ENCODE assay signal across 4 worm cellular contexts in the genomic region with DNA sequence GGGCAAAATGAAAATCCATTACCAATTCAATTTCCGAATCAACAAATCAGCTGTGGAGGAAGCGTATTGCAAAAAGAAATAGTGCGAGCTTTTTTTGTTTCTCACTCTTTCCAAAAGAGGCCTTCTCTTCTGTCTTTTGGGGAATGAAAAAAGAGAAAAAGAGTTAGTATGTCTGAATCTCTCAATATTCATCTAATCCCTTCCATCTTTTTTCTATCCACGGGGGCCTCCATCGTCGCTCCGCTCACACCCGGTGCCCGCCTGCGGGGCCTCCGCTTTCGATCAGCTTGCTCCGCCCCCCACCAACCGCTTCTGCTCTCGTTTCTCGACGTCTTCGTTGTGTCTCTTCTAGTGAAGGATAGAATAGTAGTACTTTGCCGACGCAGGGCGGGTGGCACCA.
TF ChIP-seq lines count a peak whose summit lies in the region.

No protein-coding gene starts in this region.

TF ChIP-seq in whole organism, L1 larva, 84 proteins besides CTCF, POLR2A, EP300 and RAD21 (continued from another document and continues in another):
- TF ChIP-seq ceh-8 (GFP tag; optimal IDR thresholded peaks at IDR 0.05; lab: Kevin White, UChicago) (no peak), sup-37 (GFP tag; optimal IDR thresholded peaks at IDR 0.05; lab: Kevin White, UChicago) (no peak), unc-98 (GFP tag; IDR thresholded peaks at IDR 0.05; lab: Robert Waterston, UW) (no peak), swsn-7 (tag; optimal IDR thresholded peaks at IDR 0.05; lab: Kevin White, UChicago) (peak; percentile 47), vab-15 (tag; optimal IDR thresholded peaks at IDR 0.05; lab: Kevin White, UChicago) (no peak), alr-1 (tag; optimal IDR thresholded peaks at IDR 0.05; lab: Kevin White, UChicago; ENCODE audit: borderline replicate concordance) (no peak), pag-3 (tag; optimal IDR thresholded peaks at IDR 0.05; lab: Kevin White, UChicago; ENCODE audit: borderline replicate concordance, insufficient read depth) (no peak), jun-1 (tag; optimal IDR thresholded peaks at IDR 0.05; lab: Kevin White, UChicago) (no peak), snpc-4 (tag; optimal IDR thresholded peaks at IDR 0.05; lab: Kevin White, UChicago) (no peak), aly-2 (tag; optimal IDR thresholded peaks at IDR 0.05; lab: Kevin White, UChicago) (no peak), nhr-237 (tag; optimal IDR thresholded peaks at IDR 0.05; lab: Kevin White, UChicago) (no peak), lin-15B (tag; optimal IDR thresholded peaks at IDR 0.05; lab: Kevin White, UChicago) (no peak), aha-1 (tag; optimal IDR thresholded peaks at IDR 0.05; lab: Kevin White, UChicago) (no peak), nhr-85 (tag; lab: Kevin White, UChicago) (no peak), hlh-4 (tag; optimal IDR thresholded peaks at IDR 0.05; lab: Kevin White, UChicago) (no peak), F16B12.6 (tag; optimal IDR thresholded peaks at IDR 0.05; lab: Kevin White, UChicago) (no peak), tbx-2 (tag; optimal IDR thresholded peaks at IDR 0.05; lab: Kevin White, UChicago) (peak; percentile 20), hlh-17 (GFP tag; optimal IDR thresholded peaks at IDR 0.05; lab: Kevin White, UChicago; ENCODE audit: borderline replicate concordance) (no peak), fos-1 (tag; optimal IDR thresholded peaks at IDR 0.05; lab: Kevin White, UChicago) (no peak), fkh-8 (tag; optimal IDR thresholded peaks at IDR 0.05; lab: Kevin White, UChicago) (peak; percentile 66), ama-1 (optimal IDR thresholded peaks at IDR 0.05; lab: Kevin White, UChicago) (no peak), nhr-90 (tag; optimal IDR thresholded peaks at IDR 0.05; lab: Kevin White, UChicago; ENCODE audit: poor library complexity) (no peak), fkh-10 (GFP tag; optimal IDR thresholded peaks at IDR 0.05; lab: Kevin White, UChicago) (peak; percentile 31), rnt-1 (tag; optimal IDR thresholded peaks at IDR 0.05; lab: Kevin White, UChicago) (no peak), mdl-1 (tag; optimal IDR thresholded peaks at IDR 0.05; lab: Kevin White, UChicago) (no peak), ceh-88 (GFP tag; IDR thresholded peaks at IDR 0.05; lab: Robert Waterston, UW) (no peak), isw-1 (GFP tag; IDR thresholded peaks at IDR 0.05; lab: Robert Waterston, UW) (peak; percentile 20; the same call in 1 of the 2 replicates), nhr-20 (tag; optimal IDR thresholded peaks at IDR 0.05; lab: Kevin White, UChicago) (no peak), nhr-47 (tag; optimal IDR thresholded peaks at IDR 0.05; lab: Kevin White, UChicago) (peak; percentile 40), xbp-1 (tag; optimal IDR thresholded peaks at IDR 0.05; lab: Kevin White, UChicago) (peak; percentile 26), snu-23 (GFP tag; optimal IDR thresholded peaks at IDR 0.05; lab: Kevin White, UChicago) (peak; percentile 34), lin-13 (GFP tag; optimal IDR thresholded peaks at IDR 0.05; lab: Kevin White, UChicago) (no peak)

TF ChIP-seq in whole organism, L2 larva, 48 proteins besides CTCF, POLR2A, EP300 and RAD21 (continued from another document):
- TF ChIP-seq ZK546.5 (tag; optimal IDR thresholded peaks at IDR 0.05; lab: Kevin White, UChicago), result no peak
- no peak for TF ChIP-seq nhr-11 (tag; optimal IDR thresholded peaks at IDR 0.05; lab: Kevin White, UChicago)
- no peak for TF ChIP-seq nhr-10 (tag; optimal IDR thresholded peaks at IDR 0.05; lab: Kevin White, UChicago)
- no peak for TF ChIP-seq ceh-16 (tag; optimal IDR thresholded peaks at IDR 0.05; lab: Kevin White, UChicago)
- no peak for TF ChIP-seq R02D3.7 (tag; optimal IDR thresholded peaks at IDR 0.05; lab: Kevin White, UChicago)
- no peak for TF ChIP-seq sma-3 (GFP tag; optimal IDR thresholded peaks at IDR 0.05; lab: Kevin White, UChicago)
- TF ChIP-seq lin-13 (GFP tag; optimal IDR thresholded peaks at IDR 0.05; lab: Kevin White, UChicago), result no peak
- no peak for TF ChIP-seq nhr-237 (tag; optimal IDR thresholded peaks at IDR 0.05; lab: Kevin White, UChicago)
- TF ChIP-seq unc-55 (GFP tag; optimal IDR thresholded peaks at IDR 0.05; lab: Kevin White, UChicago), result peak; percentile 73
- TF ChIP-seq nhr-23 (tag; optimal IDR thresholded peaks at IDR 0.05; lab: Kevin White, UChicago), result no peak
- no peak for TF ChIP-seq nhr-12 (tag; optimal IDR thresholded peaks at IDR 0.05; lab: Kevin White, UChicago)
- no peak for TF ChIP-seq gmeb-1 (tag; optimal IDR thresholded peaks at IDR 0.05; lab: Kevin White, UChicago)
- TF ChIP-seq alr-1 (tag; optimal IDR thresholded peaks at IDR 0.05; lab: Kevin White, UChicago), result no peak
- no peak for TF ChIP-seq sma-9 (GFP tag; optimal IDR thresholded peaks at IDR 0.05; lab: Kevin White, UChicago)
- no peak for TF ChIP-seq sma-9 (tag; optimal IDR thresholded peaks at IDR 0.05; lab: Kevin White, UChicago)
- no peak for TF ChIP-seq snpc-4 (tag; optimal IDR thresholded peaks at IDR 0.05; lab: Kevin White, UChicago)
- no peak for TF ChIP-seq nhr-21 (tag; optimal IDR thresholded peaks at IDR 0.05; lab: Kevin White, UChicago)
- TF ChIP-seq blmp-1 (tag; optimal IDR thresholded peaks at IDR 0.05; lab: Kevin White, UChicago; ENCODE audit: insufficient read depth), result no peak
- TF ChIP-seq mdl-1 (tag; optimal IDR thresholded peaks at IDR 0.05; lab: Kevin White, UChicago), result peak in 1 of 2 experiments; percentile 44
- TF ChIP-seq lsy-2 (tag; optimal IDR thresholded peaks at IDR 0.05; lab: Kevin White, UChicago), result peak in 1 of 2 experiments; percentile 24
- no peak for TF ChIP-seq mab-5 (tag; optimal IDR thresholded peaks at IDR 0.05; lab: Kevin White, UChicago)
- TF ChIP-seq skn-1 (tag; optimal IDR thresholded peaks at IDR 0.05; lab: Kevin White, UChicago), result no peak
- TF ChIP-seq ztf-11 (tag; optimal IDR thresholded peaks at IDR 0.05; lab: Kevin White, UChicago), result no peak

TF ChIP-seq in whole organism, L3 larva, 47 proteins besides CTCF, POLR2A, EP300 and RAD21 (continued from another document):
- no peak for TF ChIP-seq nhr-67 (tag; optimal IDR thresholded peaks at IDR 0.05; lab: Kevin White, UChicago)
- TF ChIP-seq jun-1 (tag; optimal IDR thresholded peaks at IDR 0.05; lab: Kevin White, UChicago), result no peak
- no peak for TF ChIP-seq unc-62 (GFP tag; optimal IDR thresholded peaks at IDR 0.05; lab: Kevin White, UChicago)
- no peak for TF ChIP-seq ztf-4 (tag; optimal IDR thresholded peaks at IDR 0.05; lab: Kevin White, UChicago)
- no peak for TF ChIP-seq nhr-76 (tag; optimal IDR thresholded peaks at IDR 0.05; lab: Kevin White, UChicago)
- no peak for TF ChIP-seq unc-39 (tag; optimal IDR thresholded peaks at IDR 0.05; lab: Kevin White, UChicago)
- no peak for TF ChIP-seq pha-4 (tag; optimal IDR thresholded peaks at IDR 0.05; lab: Kevin White, UChicago)
- TF ChIP-seq nhr-12 (tag; optimal IDR thresholded peaks at IDR 0.05; lab: Kevin White, UChicago), result no peak
- peak; percentile 52 for TF ChIP-seq fkh-10 (GFP tag; optimal IDR thresholded peaks at IDR 0.05; lab: Kevin White, UChicago)
- peak; percentile 51 for TF ChIP-seq nfya-1 (tag; optimal IDR thresholded peaks at IDR 0.05; lab: Kevin White, UChicago; ENCODE audit: insufficient read depth)
- TF ChIP-seq ama-1 (optimal IDR thresholded peaks at IDR 0.05; lab: Kevin White, UChicago), result no peak
- TF ChIP-seq pqm-1 (tag; optimal IDR thresholded peaks at IDR 0.05; lab: Kevin White, UChicago), result no peak
- TF ChIP-seq elt-3 (tag; optimal IDR thresholded peaks at IDR 0.05; lab: Kevin White, UChicago), result no peak
- TF ChIP-seq ceh-16 (tag; optimal IDR thresholded peaks at IDR 0.05; lab: Kevin White, UChicago), result no peak
- peak; percentile 21 for TF ChIP-seq snpc-4 (tag; optimal IDR thresholded peaks at IDR 0.05; lab: Kevin White, UChicago)
- no peak for TF ChIP-seq mdl-1 (tag; optimal IDR thresholded peaks at IDR 0.05; lab: Kevin White, UChicago)
- no peak for TF ChIP-seq ztf-11 (tag; optimal IDR thresholded peaks at IDR 0.05; lab: Kevin White, UChicago)
- no peak for TF ChIP-seq nhr-28 (tag; optimal IDR thresholded peaks at IDR 0.05; lab: Kevin White, UChicago)
- no peak for TF ChIP-seq tbx-2 (tag; optimal IDR thresholded peaks at IDR 0.05; lab: Kevin White, UChicago)
- TF ChIP-seq egl-27 (tag; optimal IDR thresholded peaks at IDR 0.05; lab: Kevin White, UChicago), result no peak
- no peak for TF ChIP-seq sea-2 (GFP tag; optimal IDR thresholded peaks at IDR 0.05; lab: Kevin White, UChicago)
- TF ChIP-seq nhr-77 (tag; optimal IDR thresholded peaks at IDR 0.05; lab: Kevin White, UChicago), result no peak
- no peak for TF ChIP-seq skn-1 (tag; optimal IDR thresholded peaks at IDR 0.05; lab: Kevin White, UChicago)
TF ChIP-seq in whole organism, L3 larva: peak in this region for 5.

TF ChIP-seq in whole organism, L4 larva, 104 proteins besides CTCF, POLR2A, EP300 and RAD21 (continued from another document and continues in another):
- TF ChIP-seq egl-27 (tag; optimal IDR thresholded peaks at IDR 0.05; lab: Kevin White, UChicago), result no peak
- TF ChIP-seq nhr-111 (GFP tag; optimal IDR thresholded peaks at IDR 0.05; lab: Kevin White, UChicago), result no peak
- no peak for TF ChIP-seq attf-4 (tag; optimal IDR thresholded peaks at IDR 0.05; lab: Kevin White, UChicago)
- TF ChIP-seq F26F4.8 (GFP tag; conservative IDR thresholded peaks at IDR 0.05; lab: Robert Waterston, UW), result no peak
- TF ChIP-seq ceh-28 (tag; optimal IDR thresholded peaks at IDR 0.05; lab: Kevin White, UChicago), result no peak
- TF ChIP-seq duxl-1 (tag; optimal IDR thresholded peaks at IDR 0.05; lab: Kevin White, UChicago; ENCODE audit: poor library complexity), result no peak
- no peak for TF ChIP-seq mxl-2 (GFP tag; conservative IDR thresholded peaks at IDR 0.05; lab: Robert Waterston, UW)
- peak; percentile 36 for TF ChIP-seq rbr-2 (tag; optimal IDR thresholded peaks at IDR 0.05; lab: Kevin White, UChicago)
- no peak for TF ChIP-seq pha-4 (GFP tag; IDR thresholded peaks at IDR 0.05; lab: Robert Waterston, UW)
- TF ChIP-seq pha-4 (tag; optimal IDR thresholded peaks at IDR 0.05; lab: Kevin White, UChicago), result no peak
- no peak for TF ChIP-seq aly-2 (tag; optimal IDR thresholded peaks at IDR 0.05; lab: Kevin White, UChicago)
- no peak for TF ChIP-seq madf-5 (GFP tag; IDR thresholded peaks at IDR 0.05; lab: Robert Waterston, UW)
- TF ChIP-seq hlh-30 (tag; optimal IDR thresholded peaks at IDR 0.05; lab: Kevin White, UChicago; ENCODE audit: insufficient read depth), result no peak
- no peak for TF ChIP-seq nhr-10 (tag; optimal IDR thresholded peaks at IDR 0.05; lab: Kevin White, UChicago)
- TF ChIP-seq lin-13 (GFP tag; optimal IDR thresholded peaks at IDR 0.05; lab: Kevin White, UChicago), result no peak
- no peak for TF ChIP-seq ces-1 (GFP tag; optimal IDR thresholded peaks at IDR 0.05; lab: Kevin White, UChicago)
- TF ChIP-seq mes-2 (tag; optimal IDR thresholded peaks at IDR 0.05; lab: Kevin White, UChicago; ENCODE audit: poor library complexity, severe bottlenecking), result peak; percentile 20
- TF ChIP-seq tra-1 (GFP tag; IDR thresholded peaks at IDR 0.05; lab: Robert Waterston, UW), result no peak
- no peak for TF ChIP-seq zfp-2 (tag; optimal IDR thresholded peaks at IDR 0.05; lab: Kevin White, UChicago)
- no peak for TF ChIP-seq lin-15B (tag; optimal IDR thresholded peaks at IDR 0.05; lab: Kevin White, UChicago)
- no peak for TF ChIP-seq lin-29 (GFP tag; IDR thresholded peaks at IDR 0.05; lab: Robert Waterston, UW)
- no peak for TF ChIP-seq spr-1 (tag; optimal IDR thresholded peaks at IDR 0.05; lab: Kevin White, UChicago)
- TF ChIP-seq nhr-11 (tag; optimal IDR thresholded peaks at IDR 0.05; lab: Kevin White, UChicago), result no peak
- no peak for TF ChIP-seq ceh-82 (tag; optimal IDR thresholded peaks at IDR 0.05; lab: Kevin White, UChicago)
- peak; percentile 67; the same call in 1 of the 2 replicates for TF ChIP-seq egl-43 (GFP tag; IDR thresholded peaks at IDR 0.05; lab: Robert Waterston, UW)
- no peak for TF ChIP-seq T20F7.1 (GFP tag; optimal IDR thresholded peaks at IDR 0.05; lab: Kevin White, UChicago)
- no peak for TF ChIP-seq sdz-12 (GFP tag; optimal IDR thresholded peaks at IDR 0.05; lab: Kevin White, UChicago)
- no peak for TF ChIP-seq fos-1 (tag; optimal IDR thresholded peaks at IDR 0.05; lab: Kevin White, UChicago)
- no peak for TF ChIP-seq daf-19 (GFP tag; conservative IDR thresholded peaks at IDR 0.05; lab: Robert Waterston, UW)
- no peak for TF ChIP-seq F37D6.2 (tag; optimal IDR thresholded peaks at IDR 0.05; lab: Kevin White, UChicago)
- TF ChIP-seq arid-1 (GFP tag; conservative IDR thresholded peaks at IDR 0.05; lab: Robert Waterston, UW), result no peak
- no peak for TF ChIP-seq T26A8.4 (GFP tag; IDR thresholded peaks at IDR 0.05; lab: Robert Waterston, UW)
- TF ChIP-seq hlh-11 (tag; optimal IDR thresholded peaks at IDR 0.05; lab: Kevin White, UChicago), result peak; percentile 4
- no peak for TF ChIP-seq dpl-1 (GFP tag; optimal IDR thresholded peaks at IDR 0.05; lab: Kevin White, UChicago)
- no peak for TF ChIP-seq ama-1 (optimal IDR thresholded peaks at IDR 0.05; lab: Kevin White, UChicago)
- TF ChIP-seq nhr-48 (tag; optimal IDR thresholded peaks at IDR 0.05; lab: Kevin White, UChicago), result no peak
- TF ChIP-seq F10B5.3 (tag; optimal IDR thresholded peaks at IDR 0.05; lab: Kevin White, UChicago), result no peak
- no peak for TF ChIP-seq daf-12 (tag; optimal IDR thresholded peaks at IDR 0.05; lab: Kevin White, UChicago)
- TF ChIP-seq dmd-9 (GFP tag; IDR thresholded peaks at IDR 0.05; lab: Robert Waterston, UW), result no peak
- TF ChIP-seq lim-7 (GFP tag; IDR thresholded peaks at IDR 0.05; lab: Robert Waterston, UW), result no peak
- no peak for TF ChIP-seq nhr-42 (GFP tag; IDR thresholded peaks at IDR 0.05; lab: Robert Waterston, UW)
- TF ChIP-seq F49E8.2 (tag; optimal IDR thresholded peaks at IDR 0.05; lab: Kevin White, UChicago; ENCODE audit: borderline replicate concordance), result no peak
- TF ChIP-seq mdt-29 (GFP tag; IDR thresholded peaks at IDR 0.05; lab: Robert Waterston, UW), result no peak
- peak; percentile 47; the same call in 1 of the 2 replicates for TF ChIP-seq ctbp-1 (GFP tag; IDR thresholded peaks at IDR 0.05; lab: Robert Waterston, UW)
- no peak for TF ChIP-seq lin-1 (GFP tag; IDR thresholded peaks at IDR 0.05; lab: Robert Waterston, UW)
- no peak for TF ChIP-seq nhr-237 (tag; optimal IDR thresholded peaks at IDR 0.05; lab: Kevin White, UChicago)
- no peak for TF ChIP-seq mxl-3 (GFP tag; optimal IDR thresholded peaks at IDR 0.05; lab: Kevin White, UChicago)
- no peak for TF ChIP-seq nhr-77 (tag; optimal IDR thresholded peaks at IDR 0.05; lab: Kevin White, UChicago)
- TF ChIP-seq mep-1 (tag; optimal IDR thresholded peaks at IDR 0.05; lab: Kevin White, UChicago), result peak; percentile 3
- peak in 1 of 2 experiments; percentile 23 for TF ChIP-seq lsy-2 (tag; optimal IDR thresholded peaks at IDR 0.05; lab: Kevin White, UChicago)
- no peak for TF ChIP-seq F44E2.7 (GFP tag; IDR thresholded peaks at IDR 0.05; lab: Robert Waterston, UW)
- TF ChIP-seq jun-1 (tag; optimal IDR thresholded peaks at IDR 0.05; lab: Kevin White, UChicago), result no peak
- no peak for TF ChIP-seq skn-1 (tag; optimal IDR thresholded peaks at IDR 0.05; lab: Kevin White, UChicago)
- no peak for TF ChIP-seq tag-97 (GFP tag; IDR thresholded peaks at IDR 0.05; lab: Robert Waterston, UW)
- no peak for TF ChIP-seq ztf-11 (tag; optimal IDR thresholded peaks at IDR 0.05; lab: Kevin White, UChicago)
- no peak for TF ChIP-seq aha-1 (tag; lab: Kevin White, UChicago)
- no peak for TF ChIP-seq Y5F2A.4 (GFP tag; optimal IDR thresholded peaks at IDR 0.05; lab: Kevin White, UChicago)
- TF ChIP-seq spr-3 (GFP tag; optimal IDR thresholded peaks at IDR 0.05; lab: Kevin White, UChicago), result no peak
- no peak for TF ChIP-seq nhr-25 (tag; optimal IDR thresholded peaks at IDR 0.05; lab: Kevin White, UChicago; ENCODE audit: borderline replicate concordance, insufficient read depth)
- TF ChIP-seq nhr-28 (tag; optimal IDR thresholded peaks at IDR 0.05; lab: Kevin White, UChicago), result no peak
- TF ChIP-seq nhr-102 (tag; optimal IDR thresholded peaks at IDR 0.05; lab: Kevin White, UChicago), result no peak
- TF ChIP-seq fkh-10 (GFP tag; optimal IDR thresholded peaks at IDR 0.05; lab: Kevin White, UChicago), result peak; percentile 25
- TF ChIP-seq lin-38 (GFP tag; IDR thresholded peaks at IDR 0.05; lab: Robert Waterston, UW), result no peak
- TF ChIP-seq pqm-1 (tag; optimal IDR thresholded peaks at IDR 0.05; lab: Kevin White, UChicago), result no peak
- TF ChIP-seq ZK546.5 (tag; optimal IDR thresholded peaks at IDR 0.05; lab: Kevin White, UChicago), result no peak
